Fruit fly (Drosophila melanogaster): ENCODE results near the gene Df31.

Df31 gene

dm6 chr2L:21629814-21630562, at the start of gene Df31:
Gene Df31, minus strand, starts transcription at chr2L:21629932.
- peak; percentile 73 for TF ChIP-seq rgr (GFP tag; optimal IDR thresholded peaks at IDR 0.05)
- no peak for TF ChIP-seq Vsx2 (GFP tag; optimal IDR thresholded peaks at IDR 0.05; ENCODE audit: partially characterized antibody)
- no peak for TF ChIP-seq dl (GFP tag; optimal IDR thresholded peaks at IDR 0.05; ENCODE audit: insufficient read depth in 1 of 2, partially characterized antibody in 2 of 2)
- TF ChIP-seq Rel (GFP tag; optimal IDR thresholded peaks at IDR 0.05) = no peak
- no peak for TF ChIP-seq Rel (tag; optimal IDR thresholded peaks at IDR 0.05)
- no peak for TF ChIP-seq dsf (GFP tag; optimal IDR thresholded peaks at IDR 0.05; ENCODE audit: borderline replicate concordance)
- peak; percentile 71 for TF ChIP-seq sv (GFP tag; optimal IDR thresholded peaks at IDR 0.05)
- TF ChIP-seq lola (GFP tag; optimal IDR thresholded peaks at IDR 0.05) = no peak
- TF ChIP-seq Hr78 (GFP tag; optimal IDR thresholded peaks at IDR 0.05) = no peak
- TF ChIP-seq usp (GFP tag; optimal IDR thresholded peaks at IDR 0.05) = no peak
- TF ChIP-seq GATAd (GFP tag; optimal IDR thresholded peaks at IDR 0.05) = peak; percentile 57
- TF ChIP-seq Hr83 (GFP tag; optimal IDR thresholded peaks at IDR 0.05; ENCODE audit: poor library complexity, severe bottlenecking) = peak; percentile 92
- TF ChIP-seq Dif (GFP tag; optimal IDR thresholded peaks at IDR 0.05; ENCODE audit: partially characterized antibody) = peak; percentile 58
- peak; percentile 58 for TF ChIP-seq HLH106 (tag; optimal IDR thresholded peaks at IDR 0.05)
- no peak for TF ChIP-seq Dfd (GFP tag; optimal IDR thresholded peaks at IDR 0.05)
- TF ChIP-seq pan (optimal IDR thresholded peaks at IDR 0.05) = no peak
- peak; percentile 80 for TF ChIP-seq tai (GFP tag; optimal IDR thresholded peaks at IDR 0.05)
- peak; percentile 70 for TF ChIP-seq br (GFP tag; optimal IDR thresholded peaks at IDR 0.05)
- peak; percentile 50 for TF ChIP-seq CG9705 (GFP tag; optimal IDR thresholded peaks at IDR 0.05)
- TF ChIP-seq Abd-B (GFP tag; optimal IDR thresholded peaks at IDR 0.05) = no peak
- peak; percentile 76 for TF ChIP-seq jim (GFP tag; optimal IDR thresholded peaks at IDR 0.05)
- TF ChIP-seq fru (GFP tag; optimal IDR thresholded peaks at IDR 0.05) = peak; percentile 24
- peak; percentile 56 for TF ChIP-seq brk (GFP tag; optimal IDR thresholded peaks at IDR 0.05)
- TF ChIP-seq psq (GFP tag; optimal IDR thresholded peaks at IDR 0.05) = peak; percentile 16
- TF ChIP-seq sage (GFP tag; optimal IDR thresholded peaks at IDR 0.05) = peak; percentile 6
- peak; percentile 62 for TF ChIP-seq Sp1 (GFP tag; optimal IDR thresholded peaks at IDR 0.05)
- peak; percentile 47 for TF ChIP-seq OdsH (GFP tag; optimal IDR thresholded peaks at IDR 0.05)
- TF ChIP-seq ey (GFP tag; optimal IDR thresholded peaks at IDR 0.05) = peak; percentile 13
- peak in 1 of 2 experiments; percentile 66 for TF ChIP-seq foxo (GFP tag; optimal IDR thresholded peaks at IDR 0.05)
- TF ChIP-seq Mio (GFP tag; optimal IDR thresholded peaks at IDR 0.05) = no peak
- TF ChIP-seq dmrt93B (GFP tag; optimal IDR thresholded peaks at IDR 0.05) = peak; percentile 34
- TF ChIP-seq Hnf4 (GFP tag; optimal IDR thresholded peaks at IDR 0.05) = peak; percentile 81
- no peak for TF ChIP-seq N (GFP tag; optimal IDR thresholded peaks at IDR 0.05)
- TF ChIP-seq CG32264 (GFP tag; optimal IDR thresholded peaks at IDR 0.05) = no peak
- peak; percentile 6 for TF ChIP-seq CrebA (GFP tag; optimal IDR thresholded peaks at IDR 0.05; ENCODE audit: borderline replicate concordance)
- TF ChIP-seq h (GFP tag; optimal IDR thresholded peaks at IDR 0.05) = peak; percentile 71
- peak; percentile 69 for TF ChIP-seq Jra (GFP tag; optimal IDR thresholded peaks at IDR 0.05)
- TF ChIP-seq Myc (optimal IDR thresholded peaks at IDR 0.05) = no peak
- TF ChIP-seq woc (GFP tag; optimal IDR thresholded peaks at IDR 0.05) = peak; percentile 22

dm6 chr2L:21677480-21677930, 47.8 kb upstream of the Df31 start, which contains the start of gene CG2225:
Gene CG2225, minus strand, starts transcription at chr2L:21677530.
- peak; percentile 19 for TF ChIP-seq Hnf4 (GFP tag; optimal IDR thresholded peaks at IDR 0.05)
- TF ChIP-seq Abd-B (GFP tag; optimal IDR thresholded peaks at IDR 0.05) = no peak
- TF ChIP-seq Rel (GFP tag; optimal IDR thresholded peaks at IDR 0.05) = no peak
- no peak for TF ChIP-seq Rel (tag; optimal IDR thresholded peaks at IDR 0.05)
- TF ChIP-seq Myc (optimal IDR thresholded peaks at IDR 0.05) = peak; percentile 45
- no peak for TF ChIP-seq sage (GFP tag; optimal IDR thresholded peaks at IDR 0.05)
- TF ChIP-seq h (GFP tag; optimal IDR thresholded peaks at IDR 0.05) = peak; percentile 20
- peak; percentile 24 for TF ChIP-seq fru (GFP tag; optimal IDR thresholded peaks at IDR 0.05)
- TF ChIP-seq sv (GFP tag; optimal IDR thresholded peaks at IDR 0.05) = no peak
- no peak for TF ChIP-seq CG9705 (GFP tag; optimal IDR thresholded peaks at IDR 0.05)
- TF ChIP-seq Hr83 (GFP tag; optimal IDR thresholded peaks at IDR 0.05; ENCODE audit: poor library complexity, severe bottlenecking) = no peak
- TF ChIP-seq psq (GFP tag; optimal IDR thresholded peaks at IDR 0.05) = peak; percentile 2
- TF ChIP-seq foxo (GFP tag; optimal IDR thresholded peaks at IDR 0.05) = peak in 1 of 2 experiments; percentile 33

Measured in whole organism, wandering third instar larva.